Worm (Caenorhabditis elegans): Measurements from ENCODE around the gene F40G12.2.

DNA sequence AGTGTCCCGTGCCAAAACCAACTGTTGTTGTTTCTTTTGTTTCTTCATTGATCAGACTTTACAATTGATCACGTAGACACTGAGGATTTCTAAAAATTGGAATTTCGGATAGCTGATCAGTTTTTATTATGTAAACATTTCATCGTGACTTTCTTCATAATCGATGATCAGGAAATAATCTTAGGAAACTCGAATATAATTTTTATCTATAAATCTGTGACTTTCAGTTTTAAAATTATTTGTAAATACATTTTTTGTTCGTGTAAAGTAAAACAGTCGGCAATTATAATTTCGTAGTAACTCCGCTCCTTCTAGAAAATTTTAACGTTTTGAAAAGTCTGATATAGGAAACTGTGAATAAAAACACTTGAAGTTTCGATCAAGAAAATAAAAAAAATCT, 10.0 kb upstream of the F40G12.2 start, which contains the start of gene F40G12.5:
- no peak for TF ChIP-seq ztf-11 (tag; optimal IDR thresholded peaks at IDR 0.05)
- no peak for TF ChIP-seq nhr-76 (tag; optimal IDR thresholded peaks at IDR 0.05)
- TF ChIP-seq elt-1 (tag; optimal IDR thresholded peaks at IDR 0.05; ENCODE audit: borderline replicate concordance, insufficient read depth): no peak
- TF ChIP-seq ham-2 (GFP tag; optimal IDR thresholded peaks at IDR 0.05): no peak
- TF ChIP-seq snpc-4 (tag; optimal IDR thresholded peaks at IDR 0.05): no peak
- no peak for TF ChIP-seq nhr-28 (tag; optimal IDR thresholded peaks at IDR 0.05)
- TF ChIP-seq sptf-1 (tag; optimal IDR thresholded peaks at IDR 0.05): no peak
- TF ChIP-seq blmp-1 (tag; optimal IDR thresholded peaks at IDR 0.05): no peak
- TF ChIP-seq ces-1 (GFP tag; optimal IDR thresholded peaks at IDR 0.05): no peak
- no peak for TF ChIP-seq nhr-237 (tag; optimal IDR thresholded peaks at IDR 0.05)
- TF ChIP-seq pha-4 (tag; optimal IDR thresholded peaks at IDR 0.05): no peak
- no peak for TF ChIP-seq unc-62 (GFP tag; optimal IDR thresholded peaks at IDR 0.05)
